Worm (Caenorhabditis elegans): Measurements from ENCODE around the gene D1005.10.

DNA sequence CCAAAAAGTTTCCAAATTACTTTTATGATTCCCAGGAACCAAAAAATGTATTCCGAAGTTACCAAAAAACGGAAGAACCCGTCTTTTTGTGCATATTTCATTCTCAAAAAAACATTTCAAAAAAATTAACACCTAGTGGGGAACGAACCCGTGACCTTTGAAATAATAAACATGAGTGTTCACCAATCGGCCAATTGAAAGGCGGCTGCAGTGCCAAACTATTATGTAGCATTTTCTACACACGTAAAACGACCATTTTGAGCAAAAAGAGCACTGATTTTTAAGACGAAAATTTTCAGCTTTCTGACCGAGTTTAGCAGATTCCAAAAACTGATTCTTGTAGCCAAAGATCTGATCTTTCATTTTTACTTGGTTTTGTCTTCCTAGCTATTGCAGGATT, 5.1 kb upstream of the D1005.10 start:
- TF ChIP-seq nhr-237 (tag; optimal IDR thresholded peaks at IDR 0.05) (no peak), ama-1 (optimal IDR thresholded peaks at IDR 0.05) (no peak), ceh-28 (tag; optimal IDR thresholded peaks at IDR 0.05) (no peak), nhr-12 (tag; optimal IDR thresholded peaks at IDR 0.05) (no peak), lin-39 (tag; optimal IDR thresholded peaks at IDR 0.05) (no peak), ztf-11 (tag; optimal IDR thresholded peaks at IDR 0.05) (no peak), ceh-82 (tag; optimal IDR thresholded peaks at IDR 0.05) (no peak), jun-1 (tag; optimal IDR thresholded peaks at IDR 0.05) (no peak), R02D3.7 (tag; optimal IDR thresholded peaks at IDR 0.05) (no peak), pha-4 (tag; optimal IDR thresholded peaks at IDR 0.05) (no peak)
